Worm (Caenorhabditis elegans) whole organism, dauer: Measurements from ENCODE around the gene ifet-1.

Source experiments
- unc-62 ChIP-seq: sonication (generic microtip); optimal IDR thresholded peaks from 2 replicates; lab custom pipeline; 2017; ENCODE audit warnings: missing biosample characterization, missing genetic modification reagents, missing genetic modification characterization

The ifet-1 gene

DNA sequence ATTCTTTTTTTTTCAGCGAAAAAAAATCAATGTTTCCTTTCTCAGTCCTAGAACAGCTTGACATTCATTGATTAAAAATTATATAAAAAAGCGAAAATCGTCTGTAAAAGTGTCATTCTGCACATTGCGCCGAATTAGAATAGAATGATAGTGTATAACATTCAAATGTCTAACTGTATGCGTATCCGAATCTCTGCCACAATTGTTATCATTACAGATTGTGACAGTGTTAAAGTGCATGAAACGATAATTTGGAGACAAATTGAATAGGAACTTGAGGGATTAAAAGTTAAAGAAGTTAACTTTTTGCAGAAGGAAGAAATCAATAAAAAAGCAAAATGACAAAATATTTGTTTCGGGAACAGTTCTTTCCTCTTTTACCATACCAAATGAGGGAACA, 6.6 kb downstream of the ifet-1 start:
- TF ChIP-seq unc-62 (GFP tag; lab: Kevin White, UChicago), result no peak

- TF ChIP-seq unc-62 (GFP tag; lab: Kevin White, UChicago), result no peak
These were observed 7.7 kb downstream of the ifet-1 start, which contains the start of gene ndg-4 for ce11 chrIII:4467277-4467676. TSS of gene ndg-4 (minus strand) at chrIII:4467377.

DNA sequence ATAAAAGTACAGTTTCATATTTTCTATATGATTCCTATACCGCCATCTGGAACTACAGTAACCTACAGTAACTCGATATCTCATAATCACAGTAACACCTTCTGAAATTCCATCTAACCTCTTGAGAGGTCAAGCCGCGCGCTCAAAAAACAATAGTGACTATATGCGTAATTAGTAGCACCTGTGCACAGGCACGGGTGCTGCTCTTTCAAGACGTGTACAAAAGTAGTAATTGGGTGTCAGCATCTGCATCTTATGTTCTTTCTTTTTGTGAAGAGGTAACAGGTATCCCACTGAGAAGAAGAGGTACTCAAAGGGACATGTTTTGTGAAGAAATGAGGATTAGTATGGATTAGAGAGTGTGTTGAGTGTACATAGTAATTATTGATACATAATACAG, 13.6 kb downstream of the ifet-1 start:
- no peak for TF ChIP-seq unc-62 (GFP tag; lab: Kevin White, UChicago)

- TF ChIP-seq unc-62 (GFP tag; lab: Kevin White, UChicago), result no peak
These were observed 14.7 kb downstream of the ifet-1 start for ce11 chrIII:4460242-4460641.

ce11 chrIII:4456579-4456978, 18.4 kb downstream of the ifet-1 start:
- TF ChIP-seq unc-62 (GFP tag; lab: Kevin White, UChicago), result no peak

- no peak for TF ChIP-seq unc-62 (GFP tag; lab: Kevin White, UChicago)
These were observed 20.0 kb downstream of the ifet-1 start for ce11 chrIII:4454919-4455318.

DNA sequence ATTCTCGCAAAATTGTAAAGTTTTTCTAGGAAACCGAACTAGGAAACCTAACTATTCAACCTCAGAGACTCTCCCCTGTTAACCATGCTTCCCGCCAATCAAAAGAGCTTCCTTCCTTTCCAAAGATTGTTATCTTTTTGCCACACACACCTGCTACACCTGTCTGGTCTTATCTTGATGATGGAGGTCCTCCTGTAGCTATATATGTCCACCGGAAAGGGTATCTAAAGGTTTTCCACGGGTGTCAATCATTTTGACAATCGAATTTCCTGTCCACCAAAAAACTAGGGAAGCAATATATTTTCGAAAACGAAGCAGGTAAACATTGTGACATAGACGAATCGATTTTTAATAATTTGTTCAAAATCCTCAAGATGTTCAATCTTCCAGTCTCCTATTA, 21.2 kb downstream of the ifet-1 start:
- no peak for TF ChIP-seq unc-62 (GFP tag; lab: Kevin White, UChicago)

- no peak for TF ChIP-seq unc-62 (GFP tag; lab: Kevin White, UChicago)
These were observed 21.6 kb downstream of the ifet-1 start for ce11 chrIII:4453301-4453700.

DNA sequence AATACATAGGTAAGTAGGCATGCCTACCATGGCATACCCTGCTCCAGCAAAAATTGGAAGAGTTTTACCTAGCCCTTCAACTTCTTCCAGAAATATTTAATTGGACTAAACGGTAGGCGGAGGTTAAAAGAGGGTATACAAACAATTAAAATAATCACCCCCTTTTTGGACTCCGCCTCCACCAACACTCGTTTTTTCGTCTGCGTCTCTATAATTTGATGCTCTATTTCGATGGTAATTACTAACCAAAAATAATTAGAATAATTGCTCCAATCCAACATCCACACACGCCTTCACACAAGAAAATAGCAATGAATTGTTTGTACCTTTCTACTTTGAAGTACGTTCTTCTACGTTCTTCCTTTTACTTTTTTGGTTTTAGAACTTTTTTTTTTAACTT, 22.2 kb downstream of the ifet-1 start:
- TF ChIP-seq unc-62 (GFP tag; lab: Kevin White, UChicago), result no peak

DNA sequence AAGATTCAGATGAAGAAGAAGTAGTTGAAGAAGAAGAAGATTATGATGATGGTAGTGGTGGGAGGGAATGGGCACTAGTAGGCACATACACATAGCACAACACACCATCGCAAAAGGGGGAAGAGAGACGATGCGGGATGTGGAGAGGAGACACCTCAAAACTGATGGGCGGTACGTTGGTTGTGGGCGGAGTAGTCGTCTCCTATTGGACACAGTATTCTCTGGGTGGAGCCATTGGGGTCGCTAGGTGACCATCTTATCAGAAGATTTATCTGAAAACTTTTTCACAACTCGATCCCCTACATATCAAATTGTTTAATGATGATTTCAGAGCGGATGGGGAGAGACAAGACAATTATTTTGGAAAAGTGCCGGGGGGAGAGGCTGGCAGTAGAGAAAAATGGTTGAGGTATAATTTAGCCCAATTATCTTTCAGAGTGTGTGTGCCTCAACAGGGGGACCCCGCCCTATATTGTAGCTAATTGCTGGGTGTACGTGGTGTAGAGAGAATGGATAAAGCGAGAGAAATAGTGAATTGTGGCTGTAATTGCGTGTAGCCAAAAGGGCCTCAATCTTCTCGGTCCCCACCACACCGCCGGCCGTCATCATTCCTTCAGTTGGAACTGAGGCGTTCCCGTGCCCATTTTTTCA, 24.1 kb downstream of the ifet-1 start:
- TF ChIP-seq unc-62 (GFP tag; lab: Kevin White, UChicago), result no peak

ce11 chrIII:4449893-4450579, 24.9 kb downstream of the ifet-1 start, which contains the start of gene ceh-43:
TSS of gene ceh-43 (minus strand) at chrIII:4449943.
- TF ChIP-seq unc-62 (GFP tag; lab: Kevin White, UChicago), result no peak

- TF ChIP-seq unc-62 (GFP tag; lab: Kevin White, UChicago), result no peak
These were observed 25.6 kb downstream of the ifet-1 start for ce11 chrIII:4449357-4449756.

ce11 chrIII:4448029-4448428, 26.9 kb downstream of the ifet-1 start:
- no peak for TF ChIP-seq unc-62 (GFP tag; lab: Kevin White, UChicago)

ce11 chrIII:4444492-4444891, 30.5 kb downstream of the ifet-1 start:
- no peak for TF ChIP-seq unc-62 (GFP tag; lab: Kevin White, UChicago)

DNA sequence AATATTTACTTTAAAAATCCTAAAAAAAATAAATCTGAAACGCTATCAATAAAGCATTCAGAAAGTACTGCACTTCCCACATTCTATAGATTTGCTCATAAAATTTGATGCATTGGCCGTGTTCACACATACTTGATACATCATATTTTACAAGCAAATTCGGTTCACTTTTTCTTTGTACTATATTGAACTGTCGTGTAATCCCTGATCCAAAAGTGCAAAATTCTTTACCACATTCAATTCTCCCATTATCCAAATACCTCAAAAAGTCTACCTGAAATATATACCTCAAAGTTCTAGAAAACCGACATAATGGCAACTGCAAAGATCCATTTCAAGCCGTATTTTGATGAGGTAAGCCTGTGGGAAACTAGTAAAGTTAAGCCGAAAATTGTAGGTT, 33.2 kb downstream of the ifet-1 start, which contains the start of gene nex-3:
Gene nex-3 (plus strand): TSS at position 301 of the 400 bp plus-strand sequence.
- TF ChIP-seq unc-62 (GFP tag; lab: Kevin White, UChicago), result no peak

- no peak for TF ChIP-seq unc-62 (GFP tag; lab: Kevin White, UChicago)
These were observed 35.4 kb downstream of the ifet-1 start, which contains the start of gene C28A5.2 for ce11 chrIII:4439493-4439983. TSS of gene C28A5.2 (minus strand) at chrIII:4439543.

DNA sequence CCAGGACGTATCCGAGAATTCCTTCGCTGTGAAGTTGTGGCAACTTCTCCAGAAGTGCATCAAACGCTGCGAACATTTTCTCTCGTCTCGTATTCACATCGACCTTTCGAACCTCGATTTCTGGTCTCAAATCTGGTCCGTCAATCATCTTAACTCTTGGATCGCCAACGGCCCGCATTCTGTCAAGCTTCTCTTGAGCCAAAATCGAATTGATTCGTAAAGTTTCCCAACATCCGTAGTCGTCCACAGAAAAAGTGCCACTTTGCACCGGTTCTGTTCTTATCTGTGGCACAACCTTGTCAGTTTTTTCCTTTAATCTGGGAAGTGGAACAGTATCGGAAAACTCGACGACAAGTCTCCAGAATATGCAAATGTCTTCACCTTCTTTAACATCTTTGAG, 39.7 kb downstream of the ifet-1 start:
- TF ChIP-seq unc-62 (GFP tag; lab: Kevin White, UChicago), result no peak
